Fruit fly (Drosophila melanogaster) whole organism, embryonic: ENCODE measurements around the gene CG43645.

Source experiments
- Abd-B ChIP-seq: fragments of 200-800 bp; sonication (Bioruptor generic); optimal IDR thresholded peaks from 2 replicates; lab custom pipeline; 2018; ENCODE audit warnings: missing biosample characterization, mild to moderate bottlenecking, missing genetic modification characterization, moderate library complexity
- CG10274 ChIP-seq: fragments of 200-800 bp; sonication (Bioruptor generic); optimal IDR thresholded peaks from 3 replicates; lab custom pipeline; 2017; ENCODE audit warnings: missing biosample characterization, mild to moderate bottlenecking, missing genetic modification characterization
- CG10654 ChIP-seq: fragments of 200-800 bp; sonication (Bioruptor generic); optimal IDR thresholded peaks from 2 replicates; lab custom pipeline; 2016; ENCODE audit warnings: missing biosample characterization, missing genetic modification characterization
- CG10959 ChIP-seq: fragments of 200-800 bp; sonication (Bioruptor generic); IDR thresholded peaks from 2 replicates; pipeline ENCODE4 v1.3.6; 2022; ENCODE audit warnings: missing biosample characterization, missing genetic modification characterization
- CG13775 ChIP-seq: fragments of 200-800 bp; sonication (Bioruptor generic); optimal IDR thresholded peaks from 3 replicates; lab custom pipeline; 2017; ENCODE audit warnings: missing biosample characterization, mild to moderate bottlenecking, missing genetic modification characterization
- CG14710 ChIP-seq: fragments of 200-800 bp; sonication (Bioruptor generic); optimal IDR thresholded peaks from 3 replicates; lab custom pipeline; 2019; ENCODE audit warnings: missing biosample characterization, mild to moderate bottlenecking, missing genetic modification characterization, moderate library complexity
- CG15269 ChIP-seq: fragments of 200-800 bp; sonication (Bioruptor generic); optimal IDR thresholded peaks from 2 replicates; lab custom pipeline; 2018; ENCODE audit warnings: missing biosample characterization, mild to moderate bottlenecking, missing genetic modification characterization, moderate library complexity
- CG15696 ChIP-seq: fragments of 200-800 bp; sonication (Bioruptor generic); optimal IDR thresholded peaks from 2 replicates; lab custom pipeline; 2019; ENCODE audit warnings: missing biosample characterization, mild to moderate bottlenecking, missing genetic modification characterization, moderate library complexity
- CG17359 ChIP-seq: fragments of 200-800 bp; sonication (Bioruptor generic); optimal IDR thresholded peaks from 3 replicates; lab custom pipeline; 2018; ENCODE audit warnings: missing biosample characterization, mild to moderate bottlenecking, missing genetic modification characterization, moderate library complexity
- CG17361 ChIP-seq: fragments of 200-800 bp; sonication (Bioruptor generic); IDR thresholded peaks from 3 replicates; pipeline ENCODE4 v1.3.6; 2022; ENCODE audit warnings: missing biosample characterization, missing genetic modification characterization
- CG17802 ChIP-seq: fragments of 200-800 bp; sonication (Bioruptor generic); optimal IDR thresholded peaks from 2 replicates; lab custom pipeline; 2018; ENCODE audit warnings: missing biosample characterization, mild to moderate bottlenecking, missing genetic modification characterization, moderate library complexity
- CG18764 ChIP-seq: fragments of 200-800 bp; sonication (Bioruptor generic); optimal IDR thresholded peaks from 3 replicates; lab custom pipeline; 2016; ENCODE audit warnings: missing biosample characterization, missing genetic modification characterization
- CG2875 ChIP-seq: fragments of 200-800 bp; sonication (Bioruptor generic); optimal IDR thresholded peaks from 2 replicates; lab custom pipeline; 2017; ENCODE audit warnings: missing biosample characterization, mild to moderate bottlenecking, missing genetic modification characterization, missing genetic modification reagents
- CG3065 ChIP-seq: fragments of 200-800 bp; sonication (Bioruptor generic); optimal IDR thresholded peaks from 2 replicates; lab custom pipeline; 2016; ENCODE audit warnings: missing biosample characterization, missing genetic modification characterization
- CG3163 ChIP-seq: fragments of 200-800 bp; sonication (Bioruptor generic); optimal IDR thresholded peaks from 3 replicates; lab custom pipeline; 2016; ENCODE audit warnings: missing biosample characterization, missing genetic modification characterization
- CG4854 ChIP-seq: fragments of 200-800 bp; sonication (Bioruptor generic); optimal IDR thresholded peaks from 2 replicates; lab custom pipeline; 2016; ENCODE audit warnings: missing biosample characterization, missing genetic modification characterization, inconsistent platforms
- CG7372 ChIP-seq: fragments of 200-800 bp; sonication (Bioruptor generic); IDR thresholded peaks from 2 replicates; pipeline ENCODE4 v1.3.6; 2022; ENCODE audit warnings: missing biosample characterization, missing genetic modification characterization
- CG8924 ChIP-seq: fragments of 200-800 bp; optimal IDR thresholded peaks from 3 replicates; lab custom pipeline; 2019; ENCODE audit warnings: missing biosample characterization, mild to moderate bottlenecking, missing genetic modification characterization, moderate library complexity
- CG9797 ChIP-seq: fragments of 200-800 bp; sonication (Bioruptor generic); optimal IDR thresholded peaks from 3 replicates; lab custom pipeline; 2018; ENCODE audit warnings: missing biosample characterization, mild to moderate bottlenecking, missing genetic modification characterization
- Camta ChIP-seq: fragments of 200-800 bp; sonication (Bioruptor generic); optimal IDR thresholded peaks from 2 replicates; lab custom pipeline; 2016; ENCODE audit warnings: missing biosample characterization, missing genetic modification characterization
- Ets65A ChIP-seq: fragments of 200-800 bp; sonication (Bioruptor generic); peaks from one replicate; lab custom pipeline; 2016; ENCODE audit warnings: missing biosample characterization, missing genetic modification characterization
- Ets97D ChIP-seq: fragments of 200-800 bp; sonication (Bioruptor generic); optimal IDR thresholded peaks from 3 replicates; lab custom pipeline; 2016; ENCODE audit warnings: missing biosample characterization, missing genetic modification characterization
- Gsc ChIP-seq: fragments of 200-800 bp; sonication (Bioruptor generic); IDR thresholded peaks from 2 replicates; pipeline ENCODE4 v1.3.6; 2022; ENCODE audit warnings: missing biosample characterization, missing genetic modification characterization
- Hmx ChIP-seq: fragments of 200-800 bp; sonication (Bioruptor generic); optimal IDR thresholded peaks from 2 replicates; lab custom pipeline; 2016; ENCODE audit warnings: missing biosample characterization, missing genetic modification characterization
- MBD-R2 ChIP-seq: fragments of 200-800 bp; sonication (Bioruptor generic); IDR thresholded peaks from 2 replicates; pipeline ENCODE4 v1.3.6; 2022; ENCODE audit warnings: missing biosample characterization, missing genetic modification characterization
- Mes4 ChIP-seq: fragments of 200-800 bp; sonication (Bioruptor generic); optimal IDR thresholded peaks from 2 replicates; lab custom pipeline; 2016; ENCODE audit warnings: missing biosample characterization, missing genetic modification characterization
- NFAT ChIP-seq: fragments of 200-800 bp; sonication (Bioruptor generic); IDR thresholded peaks from 2 replicates; pipeline ENCODE4 v1.3.6; 2022; ENCODE audit warnings: missing biosample characterization, missing genetic modification characterization
- Ptx1 ChIP-seq: fragments of 200-800 bp; sonication (Bioruptor generic); IDR thresholded peaks from 2 replicates; pipeline ENCODE4 v1.3.6; 2022; ENCODE audit warnings: missing biosample characterization, missing genetic modification characterization
- Rx ChIP-seq: fragments of 200-800 bp; sonication (Bioruptor generic); IDR thresholded peaks from 2 replicates; pipeline ENCODE4 v1.3.6; 2022; ENCODE audit warnings: missing biosample characterization, missing genetic modification characterization
- Side ChIP-seq: fragments of 200-800 bp; sonication (Bioruptor generic); optimal IDR thresholded peaks from 2 replicates; lab custom pipeline; 2016; ENCODE audit warnings: missing biosample characterization, missing genetic modification characterization
- Sry-β ChIP-seq: fragments of 200-800 bp; sonication (Bioruptor generic); optimal IDR thresholded peaks from 2 replicates; lab custom pipeline; 2018; ENCODE audit warnings: missing biosample characterization, mild to moderate bottlenecking, missing genetic modification characterization, moderate library complexity
- Xrp1 ChIP-seq: fragments of 200-800 bp; sonication (Bioruptor generic); IDR thresholded peaks from 2 replicates; pipeline ENCODE4 v1.3.6; 2022; ENCODE audit warnings: missing biosample characterization, missing genetic modification characterization
- ac ChIP-seq: fragments of 200-800 bp; sonication (Bioruptor generic); optimal IDR thresholded peaks from 3 replicates; lab custom pipeline; 2017; ENCODE audit warnings: missing biosample characterization, mild to moderate bottlenecking, missing genetic modification characterization
- al ChIP-seq: fragments of 200-800 bp; sonication (Bioruptor generic); IDR thresholded peaks from 2 replicates; pipeline ENCODE4 v1.3.6; 2022; ENCODE audit warnings: missing biosample characterization, missing genetic modification characterization
- bcd ChIP-seq: fragments of 200-800 bp; sonication (Bioruptor generic); optimal IDR thresholded peaks from 2 replicates; lab custom pipeline; 2017; ENCODE audit warnings: missing biosample characterization, mild to moderate bottlenecking, missing genetic modification characterization
- bigmax ChIP-seq: fragments of 200-800 bp; sonication (Bioruptor generic); optimal IDR thresholded peaks from 2 replicates; lab custom pipeline; 2018; ENCODE audit warnings: missing biosample characterization, mild to moderate bottlenecking, missing genetic modification characterization
- br ChIP-seq: fragments of >200 bp; optimal IDR thresholded peaks from 2 replicates; lab custom pipeline; 2017
- dimm ChIP-seq: fragments of 200-800 bp; sonication (Bioruptor generic); IDR thresholded peaks from 2 replicates; pipeline ENCODE4 v1.3.6; 2022; ENCODE audit warnings: missing biosample characterization, missing genetic modification characterization
- dysf ChIP-seq: fragments of 200-800 bp; sonication (Bioruptor generic); IDR thresholded peaks from 3 replicates; pipeline ENCODE4 v1.3.6; 2022; ENCODE audit warnings: missing biosample characterization, missing genetic modification characterization
- en ChIP-seq: fragments of 200-800 bp; sonication (Bioruptor generic); optimal IDR thresholded peaks from 2 replicates; lab custom pipeline; 2016; ENCODE audit warnings: missing biosample characterization, missing genetic modification characterization
- esg ChIP-seq: fragments of 200-800 bp; sonication (Bioruptor generic); conservative IDR thresholded peaks from 2 replicates; pipeline ENCODE4 v1.3.6; 2022; ENCODE audit warnings: missing biosample characterization, missing genetic modification characterization
- eyg ChIP-seq: fragments of 200-800 bp; sonication (Bioruptor generic); optimal IDR thresholded peaks from 3 replicates; lab custom pipeline; 2016; ENCODE audit warnings: missing biosample characterization, missing genetic modification characterization
- gcm2 ChIP-seq: fragments of 200-800 bp; sonication (Bioruptor generic); optimal IDR thresholded peaks from 2 replicates; lab custom pipeline; 2016; ENCODE audit warnings: missing biosample characterization, missing genetic modification characterization
- grn ChIP-seq: fragments of 200-800 bp; sonication (Bioruptor generic); optimal IDR thresholded peaks from 3 replicates; lab custom pipeline; 2017; ENCODE audit warnings: missing biosample characterization, missing genetic modification characterization
- ham ChIP-seq: fragments of 200-800 bp; sonication (Bioruptor generic); IDR thresholded peaks from 2 replicates; pipeline ENCODE4 v1.3.6; 2022; ENCODE audit warnings: missing biosample characterization, missing genetic modification characterization
- prd ChIP-seq, 3 experiments: fragments of >200 bp in 2 of 3; fragments of 200-800 bp in 1 of 3; sonication (Bioruptor generic) in 1 of 3; optimal IDR thresholded peaks in 2 of 3; IDR thresholded peaks in 1 of 3; 2 replicates in 2 of 3; 3 replicates in 1 of 3; pipeline versions ENCODE4 v1.3.6 to Lab custom; 2017 to 2022; ENCODE audit warnings: missing biosample characterization in 1 of 3, missing genetic modification characterization in 1 of 3
- schlank ChIP-seq: fragments of 200-800 bp; sonication (Bioruptor generic); optimal IDR thresholded peaks from 2 replicates; lab custom pipeline; 2018; ENCODE audit warnings: missing biosample characterization, mild to moderate bottlenecking, missing genetic modification characterization
- sim ChIP-seq: fragments of 200-800 bp; sonication (Bioruptor generic); IDR thresholded peaks from 2 replicates; pipeline ENCODE4 v1.3.6; 2022; ENCODE audit warnings: missing biosample characterization, missing genetic modification characterization
- sisA ChIP-seq: fragments of 200-800 bp; sonication (Bioruptor generic); IDR thresholded peaks from 2 replicates; pipeline ENCODE4 v1.3.6; 2022; ENCODE audit warnings: missing biosample characterization, missing genetic modification characterization
- stc ChIP-seq: fragments of 200-800 bp; sonication (Bioruptor generic); IDR thresholded peaks from 2 replicates; pipeline ENCODE4 v1.3.6; 2022; ENCODE audit warnings: missing biosample characterization, missing genetic modification characterization
- tio ChIP-seq: fragments of 200-800 bp; sonication (Bioruptor generic); optimal IDR thresholded peaks from 2 replicates; lab custom pipeline; 2017; ENCODE audit warnings: missing biosample characterization, missing genetic modification characterization, inconsistent platforms

Gene CG43645

DNA sequence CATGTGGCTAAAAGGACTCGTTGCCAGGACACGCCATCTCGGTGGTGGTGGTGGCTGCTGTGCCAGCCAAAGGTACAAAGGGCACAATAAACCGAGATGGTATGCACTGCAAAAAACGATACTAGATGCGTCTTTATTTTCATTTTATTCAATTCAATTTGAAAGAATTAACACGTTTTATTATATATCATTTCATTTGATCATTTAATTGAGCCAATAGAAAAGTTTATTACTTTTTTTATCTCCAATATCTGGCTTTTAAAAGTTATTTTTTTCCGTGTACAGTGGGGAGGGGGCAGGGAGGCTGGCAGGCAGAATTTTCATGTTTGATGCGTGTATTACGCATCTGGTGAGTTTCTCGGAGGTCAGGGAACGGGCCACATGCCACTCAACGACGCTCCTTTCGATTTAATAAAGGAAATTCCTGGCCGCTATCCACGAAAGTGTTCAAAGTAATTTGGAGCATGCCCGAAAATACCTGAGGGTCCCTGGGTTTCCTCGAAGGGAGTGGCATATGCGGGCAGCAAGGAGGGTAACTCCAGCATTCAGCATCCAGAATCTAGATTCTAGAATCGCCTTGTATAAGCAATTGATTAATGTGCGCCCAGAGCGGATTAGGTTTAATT, 28.6 kb downstream of the CG43645 start (continued):
- TF ChIP-seq bcd (peak; percentile 87), Hmx (GFP tag; lab: Kevin White, UChicago) (no peak), tio (GFP tag; lab: Kevin White, UChicago) (peak; percentile 78), Ets65A (GFP tag; lab: Kevin White, UChicago) (peak; percentile 93), CG8924 (tag; lab: Kevin White, UChicago) (peak; percentile 93), CG3065 (peak; percentile 26), Sry-β (GFP tag; lab: Kevin White, UChicago) (peak; percentile 39), sim (GFP tag; lab: Robert Waterston, UW) (peak; percentile 65; the same call in 1 of the 2 replicates), ac (GFP tag; lab: Kevin White, UChicago) (peak; percentile 75), CG14710 (tag; lab: Kevin White, UChicago) (peak; percentile 94), ham (GFP tag; lab: Robert Waterston, UW) (no peak), en (GFP tag; lab: Kevin White, UChicago) (no peak), CG13775 (GFP tag; lab: Kevin White, UChicago) (peak; percentile 82), Camta (peak; percentile 72), grn (GFP tag; lab: Kevin White, UChicago) (peak; percentile 48), Mes4 (GFP tag; lab: Kevin White, UChicago) (peak; percentile 79), dimm (GFP tag; lab: Robert Waterston, UW) (peak; percentile 70), Rx (GFP tag; lab: Robert Waterston, UW) (peak; percentile 65), dysf (peak; percentile 87; the same call in 2 of the 3 replicates), Gsc (GFP tag; lab: Robert Waterston, UW) (peak; percentile 69), CG3163 (GFP tag; lab: Kevin White, UChicago) (peak; percentile 32), br (no peak), prd (optimal IDR thresholded peaks at IDR 0.05; lab: Kevin White, UChicago) (no peak), prd (GFP tag; IDR thresholded peaks at IDR 0.05; lab: Robert Waterston, UW) (peak; percentile 91), eyg (GFP tag; lab: Kevin White, UChicago) (peak; percentile 20), al (GFP tag; lab: Robert Waterston, UW) (peak; percentile 47; the same call in 1 of the 2 replicates), gcm2 (no peak), Xrp1 (peak; percentile 95), NFAT (GFP tag; lab: Robert Waterston, UW) (peak; percentile 49), CG17359 (tag; lab: Kevin White, UChicago) (peak; percentile 91), CG15269 (tag; lab: Kevin White, UChicago) (peak; percentile 87), CG18764 (GFP tag; lab: Kevin White, UChicago) (peak; percentile 81), Side (GFP tag; lab: Kevin White, UChicago) (peak; percentile 71), Ets97D (peak; percentile 34), CG15696 (tag; lab: Kevin White, UChicago) (peak; percentile 96), CG17802 (peak; percentile 60), CG4854 (GFP tag; lab: Kevin White, UChicago) (no peak), CG10274 (peak; percentile 56), CG2875 (peak; percentile 87), CG10654 (GFP tag; lab: Kevin White, UChicago) (peak; percentile 76), MBD-R2 (GFP tag; lab: Robert Waterston, UW) (peak; percentile 56; the same call in 1 of the 2 replicates), Ptx1 (GFP tag; lab: Robert Waterston, UW) (peak; percentile 83), esg (peak; percentile 72), stc (GFP tag; lab: Robert Waterston, UW) (peak; percentile 89), CG17361 (GFP tag; lab: Robert Waterston, UW) (peak; percentile 92), bigmax (GFP tag; lab: Kevin White, UChicago) (no peak), schlank (tag; lab: Kevin White, UChicago) (peak; percentile 68), CG9797 (GFP tag; lab: Kevin White, UChicago) (peak; percentile 12), Abd-B (GFP tag; lab: Kevin White, UChicago) (peak; percentile 82), CG10959 (GFP tag; lab: Robert Waterston, UW) (peak; percentile 76), CG7372 (GFP tag; lab: Robert Waterston, UW) (peak; percentile 69), sisA (GFP tag; lab: Robert Waterston, UW) (peak; percentile 83)
